Fruit fly (Drosophila melanogaster) whole organism, embryonic: ENCODE measurements around the gene CG9389.

ENCODE experiments used
- CG13287 ChIP-seq: fragments of 200-800 bp; sonication (Bioruptor generic); IDR thresholded peaks from 2 replicates; pipeline ENCODE4 v1.3.6; 2022; ENCODE audit warnings: missing biosample characterization, missing genetic modification characterization; ENCODE audit not compliant: partially characterized antibody
- CG32532 ChIP-seq: fragments of 200-800 bp; sonication (Bioruptor generic); IDR thresholded peaks from 2 replicates; pipeline ENCODE4 v1.3.6; 2022; ENCODE audit warnings: missing biosample characterization, missing genetic modification characterization
- CG33557 ChIP-seq: fragments of 200-800 bp; sonication (Bioruptor generic); optimal IDR thresholded peaks from 2 replicates; lab custom pipeline; 2019; ENCODE audit warnings: missing biosample characterization, mild to moderate bottlenecking, missing genetic modification characterization, moderate library complexity
- Dip3 ChIP-seq: fragments of 200-800 bp; sonication (Bioruptor generic); optimal IDR thresholded peaks from 3 replicates; lab custom pipeline; 2016; ENCODE audit warnings: missing biosample characterization, missing genetic modification characterization
- Mes4 ChIP-seq: fragments of 200-800 bp; sonication (Bioruptor generic); optimal IDR thresholded peaks from 2 replicates; lab custom pipeline; 2016; ENCODE audit warnings: missing biosample characterization, missing genetic modification characterization

- TF ChIP-seq CG32532 (GFP tag; lab: Robert Waterston, UW) (no peak), CG13287 (GFP tag; lab: Robert Waterston, UW) (no peak), Dip3 (GFP tag; lab: Kevin White, UChicago) (no peak), CG33557 (no peak), Mes4 (GFP tag; lab: Kevin White, UChicago) (no peak)
Measured at dm6 chr3L:21223268-21223667, 47.1 kb downstream of the CG9389 start.
